Fruit fly (Drosophila melanogaster) whole organism, embryonic: Measurements from ENCODE around the gene ind.

ENCODE experiments used
- CG10959 ChIP-seq: fragments of 200-800 bp; sonication (Bioruptor generic); IDR thresholded peaks from 2 replicates; pipeline ENCODE4 v1.3.6; 2022; ENCODE audit warnings: missing biosample characterization, missing genetic modification characterization
- CG11085 ChIP-seq: fragments of 200-800 bp; sonication (Bioruptor generic); IDR thresholded peaks from 2 replicates; pipeline ENCODE4 v1.3.6; 2022; ENCODE audit warnings: missing biosample characterization, missing genetic modification characterization
- CG11723 ChIP-seq: fragments of 200-800 bp; sonication (Bioruptor generic); optimal IDR thresholded peaks from 2 replicates; lab custom pipeline; 2017; ENCODE audit warnings: missing biosample characterization, mild to moderate bottlenecking, missing genetic modification characterization
- CG13123 ChIP-seq: fragments of 200-800 bp; sonication (Bioruptor generic); optimal IDR thresholded peaks from 2 replicates; lab custom pipeline; 2016; ENCODE audit warnings: missing biosample characterization, missing genetic modification characterization
- CG14441 ChIP-seq: fragments of 200-800 bp; sonication (Bioruptor generic); IDR thresholded peaks from 2 replicates; pipeline ENCODE4 v1.3.6; 2022; ENCODE audit warnings: missing biosample characterization, missing genetic modification characterization
- CG15269 ChIP-seq: fragments of 200-800 bp; sonication (Bioruptor generic); optimal IDR thresholded peaks from 2 replicates; lab custom pipeline; 2018; ENCODE audit warnings: missing biosample characterization, mild to moderate bottlenecking, missing genetic modification characterization, moderate library complexity
- CG15696 ChIP-seq: fragments of 200-800 bp; sonication (Bioruptor generic); optimal IDR thresholded peaks from 2 replicates; lab custom pipeline; 2019; ENCODE audit warnings: missing biosample characterization, mild to moderate bottlenecking, missing genetic modification characterization, moderate library complexity
- CG17385 ChIP-seq: fragments of 200-800 bp; sonication (Bioruptor generic); optimal IDR thresholded peaks from 3 replicates; lab custom pipeline; 2018; ENCODE audit warnings: missing biosample characterization, mild to moderate bottlenecking, missing genetic modification characterization
- CG17612 ChIP-seq: fragments of 200-800 bp; sonication (Bioruptor generic); IDR thresholded peaks from 2 replicates; pipeline ENCODE4 v1.3.6; 2022; ENCODE audit warnings: missing biosample characterization, missing genetic modification characterization
- CG18262 ChIP-seq: fragments of 200-800 bp; optimal IDR thresholded peaks from 3 replicates; lab custom pipeline; 2019; ENCODE audit warnings: missing biosample characterization, mild to moderate bottlenecking, missing genetic modification characterization, moderate library complexity
- CG1832 ChIP-seq: fragments of 200-800 bp; sonication (Bioruptor generic); optimal IDR thresholded peaks from 2 replicates; lab custom pipeline; 2017; ENCODE audit warnings: missing biosample characterization, mild to moderate bottlenecking, missing genetic modification characterization, inconsistent platforms
- CG2202 ChIP-seq: fragments of 200-800 bp; sonication (Bioruptor generic); optimal IDR thresholded peaks from 2 replicates; lab custom pipeline; 2018; ENCODE audit warnings: missing biosample characterization, mild to moderate bottlenecking, missing genetic modification characterization
- CG32532 ChIP-seq: fragments of 200-800 bp; sonication (Bioruptor generic); IDR thresholded peaks from 2 replicates; pipeline ENCODE4 v1.3.6; 2022; ENCODE audit warnings: missing biosample characterization, missing genetic modification characterization
- CG42726 ChIP-seq: fragments of 200-800 bp; sonication (Bioruptor generic); IDR thresholded peaks from 2 replicates; pipeline ENCODE4 v1.3.6; 2022; ENCODE audit warnings: missing biosample characterization, missing genetic modification characterization; ENCODE audit not compliant: partially characterized antibody
- CG4282 ChIP-seq: fragments of 200-800 bp; sonication (Bioruptor generic); optimal IDR thresholded peaks from 2 replicates; lab custom pipeline; 2016; ENCODE audit warnings: missing biosample characterization, missing genetic modification characterization
- CG4360 ChIP-seq: fragments of 200-800 bp; sonication (Bioruptor generic); IDR thresholded peaks from 2 replicates; pipeline ENCODE4 v1.3.6; 2022; ENCODE audit warnings: missing biosample characterization, missing genetic modification characterization
- CG5953 ChIP-seq: fragments of 200-800 bp; sonication (Bioruptor generic); IDR thresholded peaks from 2 replicates; pipeline ENCODE4 v1.3.6; 2022; ENCODE audit warnings: missing biosample characterization, missing genetic modification characterization
- CG6854 ChIP-seq: fragments of 200-800 bp; sonication (Bioruptor generic); optimal IDR thresholded peaks from 3 replicates; lab custom pipeline; 2017; ENCODE audit warnings: missing biosample characterization, mild to moderate bottlenecking, missing genetic modification characterization
- CG7556 ChIP-seq: fragments of 200-800 bp; sonication (Bioruptor generic); optimal IDR thresholded peaks from 2 replicates; lab custom pipeline; 2017; ENCODE audit warnings: missing biosample characterization, mild to moderate bottlenecking, missing genetic modification characterization
- CG7963 ChIP-seq: fragments of 200-800 bp; sonication (Bioruptor generic); IDR thresholded peaks from 3 replicates; pipeline ENCODE4 v1.3.6; 2022; ENCODE audit warnings: missing biosample characterization, missing genetic modification characterization; ENCODE audit not compliant: partially characterized antibody
- CG8478 ChIP-seq: fragments of >200 bp; optimal IDR thresholded peaks from 2 replicates; lab custom pipeline; 2018
- CHES-1-like ChIP-seq: fragments of 200-800 bp; sonication (Bioruptor generic); optimal IDR thresholded peaks from 2 replicates; lab custom pipeline; 2016; ENCODE audit warnings: missing biosample characterization, missing genetic modification characterization
- E2f1 ChIP-seq: fragments of 200-800 bp; sonication (Bioruptor generic); IDR thresholded peaks from 2 replicates; pipeline ENCODE4 v1.3.6; 2022; ENCODE audit warnings: missing biosample characterization, missing genetic modification characterization
- HLHmδ ChIP-seq: fragments of 200-800 bp; sonication (Bioruptor generic); optimal IDR thresholded peaks from 2 replicates; lab custom pipeline; 2018; ENCODE audit warnings: missing biosample characterization, mild to moderate bottlenecking, missing genetic modification characterization, moderate library complexity
- Hr3 ChIP-seq: fragments of 200-800 bp; sonication (Bioruptor generic); optimal IDR thresholded peaks from 3 replicates; lab custom pipeline; 2016; ENCODE audit warnings: missing biosample characterization, missing genetic modification characterization
- Mad ChIP-seq: fragments of 200-800 bp; sonication (Bioruptor generic); optimal IDR thresholded peaks from 2 replicates; lab custom pipeline; 2016; ENCODE audit warnings: missing biosample characterization, missing genetic modification characterization
- Meics ChIP-seq: fragments of 200-800 bp; sonication (Bioruptor generic); optimal IDR thresholded peaks from 2 replicates; lab custom pipeline; 2017; ENCODE audit warnings: missing biosample characterization, mild to moderate bottlenecking, missing genetic modification characterization
- Nf-YB ChIP-seq: fragments of 200-800 bp; sonication (Bioruptor generic); optimal IDR thresholded peaks from 3 replicates; lab custom pipeline; 2019; ENCODE audit warnings: missing biosample characterization, mild to moderate bottlenecking, missing genetic modification characterization, moderate library complexity
- Oaz ChIP-seq: fragments of 200-800 bp; sonication (Bioruptor generic); IDR thresholded peaks from 2 replicates; pipeline ENCODE4 v1.3.6; 2022; ENCODE audit warnings: missing biosample characterization, missing genetic modification characterization
- Taf1 ChIP-seq: fragments of 200-800 bp; sonication (Bioruptor generic); IDR thresholded peaks from 2 replicates; pipeline ENCODE4 v1.3.6; 2022; ENCODE audit warnings: missing biosample characterization, missing genetic modification characterization
- ac ChIP-seq: fragments of 200-800 bp; sonication (Bioruptor generic); optimal IDR thresholded peaks from 3 replicates; lab custom pipeline; 2017; ENCODE audit warnings: missing biosample characterization, mild to moderate bottlenecking, missing genetic modification characterization
- bigmax ChIP-seq: fragments of 200-800 bp; sonication (Bioruptor generic); optimal IDR thresholded peaks from 2 replicates; lab custom pipeline; 2018; ENCODE audit warnings: missing biosample characterization, mild to moderate bottlenecking, missing genetic modification characterization
- chif ChIP-seq, 2 experiments: fragments of 200-800 bp; sonication (Bioruptor generic); optimal IDR thresholded peaks; 3 replicates each; lab custom pipeline; 2016; ENCODE audit warnings: missing biosample characterization in 2 of 2, missing genetic modification characterization in 2 of 2
- chm ChIP-seq: fragments of 200-800 bp; sonication (Bioruptor generic); IDR thresholded peaks from 2 replicates; pipeline ENCODE4 v1.3.6; 2022; ENCODE audit warnings: missing biosample characterization, missing genetic modification characterization
- en ChIP-seq: fragments of 200-800 bp; sonication (Bioruptor generic); optimal IDR thresholded peaks from 2 replicates; lab custom pipeline; 2016; ENCODE audit warnings: missing biosample characterization, missing genetic modification characterization
- esg ChIP-seq: fragments of 200-800 bp; sonication (Bioruptor generic); conservative IDR thresholded peaks from 2 replicates; pipeline ENCODE4 v1.3.6; 2022; ENCODE audit warnings: missing biosample characterization, missing genetic modification characterization
- gcm2 ChIP-seq: fragments of 200-800 bp; sonication (Bioruptor generic); optimal IDR thresholded peaks from 2 replicates; lab custom pipeline; 2016; ENCODE audit warnings: missing biosample characterization, missing genetic modification characterization
- hb ChIP-seq: fragments of 200-800 bp; sonication (Bioruptor generic); IDR thresholded peaks from 3 replicates; pipeline ENCODE4 v1.3.6; 2022; ENCODE audit warnings: missing biosample characterization, missing genetic modification characterization; ENCODE audit not compliant: partially characterized antibody
- hbn ChIP-seq: fragments of 200-800 bp; sonication (Bioruptor generic); IDR thresholded peaks from 2 replicates; pipeline ENCODE4 v1.3.6; 2022; ENCODE audit warnings: missing biosample characterization, missing genetic modification characterization; ENCODE audit not compliant: partially characterized antibody
- inv ChIP-seq: fragments of 200-800 bp; sonication (Bioruptor generic); IDR thresholded peaks from 2 replicates; pipeline ENCODE4 v1.3.6; 2022; ENCODE audit warnings: missing biosample characterization, missing genetic modification characterization; ENCODE audit not compliant: partially characterized antibody
- lbe ChIP-seq: fragments of 200-800 bp; sonication (Bioruptor generic); optimal IDR thresholded peaks from 2 replicates; lab custom pipeline; 2016; ENCODE audit warnings: missing biosample characterization, mild to moderate bottlenecking, missing genetic modification characterization
- lola ChIP-seq, 3 experiments: fragments of >200 bp in 2 of 3; fragments of 200-800 bp in 1 of 3; sonication (Bioruptor generic) in 1 of 3; optimal IDR thresholded peaks; 2 replicates each; lab custom pipeline; 2017 to 2019; ENCODE audit warnings: missing biosample characterization in 3 of 3, missing genetic modification characterization in 3 of 3, mild to moderate bottlenecking in 1 of 3, moderate library complexity in 1 of 3
- lov ChIP-seq, 2 experiments: fragments of 200-800 bp in 1 of 2; fragments of >200 bp in 1 of 2; sonication (Bioruptor generic) in 1 of 2; IDR thresholded peaks in 1 of 2; optimal IDR thresholded peaks in 1 of 2; 2 replicates in 1 of 2; 3 replicates in 1 of 2; pipeline versions ENCODE4 v1.3.6 to Lab custom; 2017 to 2022; ENCODE audit warnings: missing biosample characterization in 1 of 2, missing genetic modification characterization in 1 of 2
- nom ChIP-seq: fragments of 200-800 bp; sonication (Bioruptor generic); optimal IDR thresholded peaks from 2 replicates; lab custom pipeline; 2017; ENCODE audit warnings: missing biosample characterization, missing genetic modification characterization, mild to moderate bottlenecking, moderate library complexity, missing genetic modification reagents
- odd ChIP-seq: fragments of 200-800 bp; sonication (Bioruptor generic); optimal IDR thresholded peaks from 2 replicates; lab custom pipeline; 2017; ENCODE audit warnings: missing biosample characterization, mild to moderate bottlenecking, missing genetic modification characterization
- psq ChIP-seq: fragments of 200-800 bp; sonication (Bioruptor generic); optimal IDR thresholded peaks from 2 replicates; lab custom pipeline; 2017; ENCODE audit warnings: missing biosample characterization, missing genetic modification characterization
- pum ChIP-seq: fragments of 200-800 bp; sonication (Bioruptor generic); optimal IDR thresholded peaks from 2 replicates; lab custom pipeline; 2016; ENCODE audit warnings: missing biosample characterization, missing genetic modification characterization
- row ChIP-seq: fragments of 200-800 bp; sonication (Bioruptor generic); IDR thresholded peaks from 3 replicates; pipeline ENCODE4 v1.3.6; 2022; ENCODE audit warnings: missing biosample characterization, missing genetic modification characterization
- sens ChIP-seq: fragments of 200-800 bp; sonication (Bioruptor generic); peaks from one replicate; lab custom pipeline; 2016; ENCODE audit warnings: missing biosample characterization, missing genetic modification characterization
- yki ChIP-seq: fragments of >200 bp; optimal IDR thresholded peaks from 3 replicates; lab custom pipeline; 2018

Gene ind

dm6 chr3L:14999284-15000019 is 44.3 kb downstream of the ind start, which contains the start of the genes mRpL39 and Prosbeta2 (continued):
- TF ChIP-seq CG10959 (no peak), CG8478 (no peak), lov (optimal IDR thresholded peaks at IDR 0.05; lab: Kevin White, UChicago) (no peak), lov (GFP tag; IDR thresholded peaks at IDR 0.05; lab: Robert Waterston, UW) (no peak), chif (GFP tag; optimal IDR thresholded peaks at IDR 0.05; lab: Kevin White, UChicago) (no peak), Meics (GFP tag; lab: Kevin White, UChicago) (peak; percentile 16), en (GFP tag; lab: Kevin White, UChicago) (no peak), CG15269 (tag; lab: Kevin White, UChicago) (no peak), CG7963 (peak; percentile 57; the same call in 2 of the 3 replicates), CG32532 (GFP tag; lab: Robert Waterston, UW) (peak; percentile 79), Taf1 (GFP tag; lab: Robert Waterston, UW) (no peak), psq (GFP tag; lab: Kevin White, UChicago) (no peak), hbn (peak; percentile 92), bigmax (no peak), pum (no peak), gcm2 (GFP tag; lab: Kevin White, UChicago) (no peak), odd (GFP tag; lab: Kevin White, UChicago) (no peak), inv (peak; percentile 91), chm (no peak), Oaz (no peak), CG7556 (GFP tag; lab: Kevin White, UChicago) (no peak), CG11085 (peak; percentile 59), CHES-1-like (GFP tag; lab: Kevin White, UChicago) (no peak), CG18262 (tag; lab: Kevin White, UChicago) (peak; percentile 74), CG2202 (tag; lab: Kevin White, UChicago) (no peak), esg (peak; percentile 27), CG13123 (GFP tag; lab: Kevin White, UChicago) (no peak), CG4360 (no peak), yki (lab: Kevin White, UChicago) (no peak), sens (GFP tag; lab: Kevin White, UChicago) (peak; percentile 69), CG5953 (no peak), HLHmδ (GFP tag; lab: Kevin White, UChicago) (no peak), Mad (no peak), CG14441 (GFP tag; lab: Robert Waterston, UW) (peak; percentile 68), CG4282 (GFP tag; lab: Kevin White, UChicago) (no peak), row (GFP tag; lab: Robert Waterston, UW) (peak; percentile 90), ac (no peak), lbe (peak; percentile 58), CG6854 (no peak), CG42726 (GFP tag; lab: Robert Waterston, UW) (peak; percentile 77), CG11723 (no peak), nom (GFP tag; lab: Kevin White, UChicago) (no peak), CG17385 (GFP tag; lab: Kevin White, UChicago) (no peak), hb (GFP tag; lab: Robert Waterston, UW) (peak; percentile 96), lola (GFP tag; optimal IDR thresholded peaks at IDR 0.05; lab: Kevin White, UChicago) (no peak), CG1832 (no peak), CG17612 (GFP tag; lab: Robert Waterston, UW) (no peak), E2f1 (GFP tag; lab: Robert Waterston, UW) (peak; percentile 68), CG15696 (peak; percentile 43), Hr3 (GFP tag; lab: Kevin White, UChicago) (no peak), Nf-YB (GFP tag; lab: Kevin White, UChicago) (no peak)
